Fruit fly (Drosophila melanogaster) whole organism, prepupa: ENCODE results near the gene CG11854.
A peak's percentile ranks its signal among the peaks of the same experiment; 100 is the strongest.

ENCODE experiments used
- Blimp-1 ChIP-seq: fragments of 200-800 bp; sonication (Bioruptor generic); optimal IDR thresholded peaks from 3 replicates; lab custom pipeline; 2017; ENCODE audit warnings: missing biosample characterization, missing genetic modification characterization, mild to moderate bottlenecking, moderate library complexity, missing genetic modification reagents
- CG10631 ChIP-seq: fragments of 200-800 bp; sonication (Bioruptor generic); optimal IDR thresholded peaks from 2 replicates; lab custom pipeline; 2016; ENCODE audit warnings: missing biosample characterization, missing genetic modification characterization
- CG10669 ChIP-seq: fragments of 200-800 bp; sonication (Bioruptor generic); optimal IDR thresholded peaks from 3 replicates; lab custom pipeline; 2018; ENCODE audit warnings: missing biosample characterization, mild to moderate bottlenecking, missing genetic modification characterization, moderate library complexity
- CG11294 ChIP-seq: fragments of 200-800 bp; sonication (Bioruptor generic); IDR thresholded peaks from 2 replicates; pipeline ENCODE4 v1.3.6; 2022; ENCODE audit warnings: missing biosample characterization, missing genetic modification characterization
- CG11902 ChIP-seq: fragments of 200-800 bp; sonication (Bioruptor generic); optimal IDR thresholded peaks from 3 replicates; lab custom pipeline; 2016; ENCODE audit warnings: missing biosample characterization, missing genetic modification characterization
- CG1621 ChIP-seq: fragments of 200-800 bp; sonication (Bioruptor generic); optimal IDR thresholded peaks from 3 replicates; lab custom pipeline; 2018; ENCODE audit warnings: missing biosample characterization, mild to moderate bottlenecking, missing genetic modification characterization
- CG3032 ChIP-seq: fragments of 200-800 bp; optimal IDR thresholded peaks from 2 replicates; lab custom pipeline; 2019; ENCODE audit warnings: missing biosample characterization, mild to moderate bottlenecking, missing genetic modification characterization, moderate library complexity
- CG31627 ChIP-seq: fragments of 200-800 bp; sonication (Bioruptor generic); optimal IDR thresholded peaks from 3 replicates; lab custom pipeline; 2016; ENCODE audit warnings: missing biosample characterization, missing genetic modification characterization
- CG32006 ChIP-seq: fragments of 200-800 bp; sonication (Bioruptor generic); optimal IDR thresholded peaks from 3 replicates; lab custom pipeline; 2017; ENCODE audit warnings: missing biosample characterization, mild to moderate bottlenecking, missing genetic modification characterization
- CG34406 ChIP-seq: fragments of 200-800 bp; sonication (Bioruptor generic); optimal IDR thresholded peaks from 3 replicates; lab custom pipeline; 2016; ENCODE audit warnings: missing biosample characterization, missing genetic modification characterization
- CG3919 ChIP-seq: fragments of 200-800 bp; sonication (Bioruptor generic); optimal IDR thresholded peaks from 3 replicates; lab custom pipeline; 2016; ENCODE audit warnings: missing biosample characterization, missing genetic modification characterization
- CG4318 ChIP-seq: fragments of 200-800 bp; sonication (Bioruptor generic); optimal IDR thresholded peaks from 3 replicates; lab custom pipeline; 2017; ENCODE audit warnings: missing biosample characterization, mild to moderate bottlenecking, missing genetic modification characterization
- CG6163 ChIP-seq: fragments of 200-800 bp; sonication (Bioruptor generic); IDR thresholded peaks from 3 replicates; pipeline ENCODE4 v1.3.6; 2022; ENCODE audit warnings: missing biosample characterization, missing genetic modification characterization
- CG6854 ChIP-seq: fragments of 200-800 bp; sonication (Bioruptor generic); optimal IDR thresholded peaks from 2 replicates; lab custom pipeline; 2017; ENCODE audit warnings: missing biosample characterization, mild to moderate bottlenecking, missing genetic modification characterization
- CG7368 ChIP-seq: fragments of 200-800 bp; sonication (Bioruptor generic); optimal IDR thresholded peaks from 3 replicates; lab custom pipeline; 2016; ENCODE audit warnings: missing biosample characterization, missing genetic modification characterization
- CG8119 ChIP-seq: fragments of 200-800 bp; sonication (Bioruptor generic); IDR thresholded peaks from 3 replicates; pipeline ENCODE4 v1.3.6; 2022; ENCODE audit warnings: missing biosample characterization, missing genetic modification characterization
- CG8632 ChIP-seq: fragments of 200-800 bp; sonication (Bioruptor generic); optimal IDR thresholded peaks from 3 replicates; lab custom pipeline; 2016; ENCODE audit warnings: missing biosample characterization, missing genetic modification characterization
- Eip75B ChIP-seq: fragments of 200-800 bp; sonication (Bioruptor generic); optimal IDR thresholded peaks from 3 replicates; lab custom pipeline; 2016; ENCODE audit warnings: missing biosample characterization, missing genetic modification characterization
- Eip78C ChIP-seq: fragments of 200-800 bp; sonication (Bioruptor generic); peaks from one replicate; lab custom pipeline; 2016; ENCODE audit warnings: missing biosample characterization, missing genetic modification characterization
- Eip93F ChIP-seq: fragments of 200-800 bp; sonication (Bioruptor generic); optimal IDR thresholded peaks from 2 replicates; lab custom pipeline; 2016; ENCODE audit warnings: missing biosample characterization, mild to moderate bottlenecking, missing genetic modification characterization
- Gug ChIP-seq: fragments of 200-800 bp; sonication (Bioruptor generic); IDR thresholded peaks from 2 replicates; pipeline ENCODE4 v1.3.6; 2022; ENCODE audit warnings: missing biosample characterization, missing genetic modification characterization
- Hr38 ChIP-seq: sonication (Bioruptor generic); optimal IDR thresholded peaks from 2 replicates; lab custom pipeline; 2016; ENCODE audit warnings: missing biosample characterization, missing genetic modification characterization
- Hr39 ChIP-seq: fragments of 200-800 bp; sonication (Bioruptor generic); optimal IDR thresholded peaks from 2 replicates; lab custom pipeline; 2016; ENCODE audit warnings: missing biosample characterization, missing genetic modification characterization
- Hr4 ChIP-seq: fragments of 200-800 bp; sonication (Bioruptor generic); optimal IDR thresholded peaks from 3 replicates; lab custom pipeline; 2016; ENCODE audit warnings: missing biosample characterization, missing genetic modification characterization
- Smox ChIP-seq: fragments of 200-800 bp; sonication (Bioruptor generic); optimal IDR thresholded peaks from 3 replicates; lab custom pipeline; 2016; ENCODE audit warnings: missing biosample characterization, missing genetic modification characterization
- Sox15 ChIP-seq: fragments of 200-800 bp; sonication (Bioruptor generic); optimal IDR thresholded peaks from 3 replicates; lab custom pipeline; 2016; ENCODE audit warnings: missing biosample characterization, missing genetic modification characterization
- cyc ChIP-seq: fragments of 200-800 bp; sonication (Bioruptor generic); optimal IDR thresholded peaks from 3 replicates; lab custom pipeline; 2016; ENCODE audit warnings: missing biosample characterization, missing genetic modification characterization
- dac ChIP-seq: fragments of 200-800 bp; sonication (Bioruptor generic); optimal IDR thresholded peaks from 2 replicates; lab custom pipeline; 2017; ENCODE audit warnings: missing biosample characterization, mild to moderate bottlenecking, missing genetic modification characterization
- dsx ChIP-seq: fragments of 200-800 bp; optimal IDR thresholded peaks from 3 replicates; lab custom pipeline; 2019; ENCODE audit warnings: missing biosample characterization, mild to moderate bottlenecking, missing genetic modification characterization, moderate library complexity; ENCODE audit not compliant: poor library complexity, severe bottlenecking
- eg ChIP-seq: fragments of 200-800 bp; sonication (Bioruptor generic); IDR thresholded peaks from 3 replicates; pipeline ENCODE4 v1.3.6; 2022; ENCODE audit warnings: missing biosample characterization, missing genetic modification characterization
- fkh ChIP-seq: fragments of 200-800 bp; sonication (Bioruptor generic); optimal IDR thresholded peaks from 3 replicates; lab custom pipeline; 2017; ENCODE audit warnings: missing biosample characterization, mild to moderate bottlenecking, missing genetic modification characterization, moderate library complexity
- net ChIP-seq: fragments of 200-800 bp; sonication (Bioruptor generic); optimal IDR thresholded peaks from 3 replicates; lab custom pipeline; 2016; ENCODE audit warnings: missing biosample characterization, missing genetic modification characterization
- salr ChIP-seq, 2 experiments: fragments of 200-800 bp; sonication (Bioruptor generic); optimal IDR thresholded peaks; 3 replicates each; lab custom pipeline; 2016 to 2018; ENCODE audit warnings: missing biosample characterization in 2 of 2, missing genetic modification characterization in 2 of 2, mild to moderate bottlenecking in 1 of 2
- svp ChIP-seq: fragments of 200-800 bp; sonication (Bioruptor generic); peaks from one replicate; lab custom pipeline; 2016; ENCODE audit warnings: missing biosample characterization, missing genetic modification characterization

CG11854 gene

dm6 chr3R:25238771-25239700 is 2.8 kb upstream of the CG11854 start (continued):
- TF ChIP-seq net (GFP tag; lab: Kevin White, UChicago) (no peak), Gug (GFP tag; lab: Robert Waterston, UW) (no peak), Hr4 (GFP tag; lab: Kevin White, UChicago) (no peak), CG6163 (GFP tag; lab: Robert Waterston, UW) (no peak), Sox15 (no peak), CG4318 (GFP tag; lab: Kevin White, UChicago) (no peak), svp (no peak), Eip75B (peak; percentile 31), cyc (no peak)

dm6 chr3R:25239880-25240279 is 1.9 kb upstream of the CG11854 start, which contains the start of gene to:
to (plus strand) TSS chr3R:25240180.
- TF ChIP-seq svp, result no peak
- no peak for TF ChIP-seq eg (GFP tag; lab: Robert Waterston, UW)
- TF ChIP-seq Hr39 (GFP tag; lab: Kevin White, UChicago), result no peak
- no peak for TF ChIP-seq CG11902 (GFP tag; lab: Kevin White, UChicago)
- TF ChIP-seq dsx (GFP tag; lab: Kevin White, UChicago), result no peak
- TF ChIP-seq CG10669, result no peak
- TF ChIP-seq Hr4 (GFP tag; lab: Kevin White, UChicago), result no peak
- no peak for TF ChIP-seq CG10631 (GFP tag; lab: Kevin White, UChicago)
- no peak for TF ChIP-seq Blimp-1 (GFP tag; lab: Kevin White, UChicago)
- no peak for TF ChIP-seq CG11294 (GFP tag; lab: Robert Waterston, UW)
- no peak for TF ChIP-seq CG3919
- no peak for TF ChIP-seq Hr38 (GFP tag; lab: Kevin White, UChicago)
- no peak for TF ChIP-seq Eip93F (GFP tag; lab: Kevin White, UChicago)
- no peak for TF ChIP-seq CG7368
- no peak for TF ChIP-seq CG32006 (GFP tag; lab: Kevin White, UChicago)
- no peak for TF ChIP-seq dac (GFP tag; lab: Kevin White, UChicago)
- TF ChIP-seq Eip78C (GFP tag; lab: Kevin White, UChicago), result no peak
- TF ChIP-seq net (GFP tag; lab: Kevin White, UChicago), result no peak

dm6 chr3R:25245052-25245813 is 3.4 kb downstream of the CG11854 start, which contains the start of gene bam:
bam (minus strand) TSS chr3R:25245109.
- TF ChIP-seq CG3032 (tag; lab: Kevin White, UChicago) (no peak), CG11902 (GFP tag; lab: Kevin White, UChicago) (no peak), fkh (peak; percentile 11), CG34406 (GFP tag; lab: Kevin White, UChicago) (no peak), salr (GFP tag; optimal IDR thresholded peaks at IDR 0.05; lab: Kevin White, UChicago) (no peak), CG4318 (GFP tag; lab: Kevin White, UChicago) (no peak), CG31627 (GFP tag; lab: Kevin White, UChicago) (no peak), CG1621 (tag; lab: Kevin White, UChicago) (no peak), CG6854 (GFP tag; lab: Kevin White, UChicago) (no peak), CG8632 (GFP tag; lab: Kevin White, UChicago) (no peak), Hr38 (GFP tag; lab: Kevin White, UChicago) (no peak), Blimp-1 (GFP tag; lab: Kevin White, UChicago) (no peak), Hr4 (GFP tag; lab: Kevin White, UChicago) (no peak), svp (peak; percentile 75), Smox (GFP tag; lab: Kevin White, UChicago) (no peak), CG8119 (GFP tag; lab: Robert Waterston, UW) (no peak)
